Fruit fly (Drosophila melanogaster) whole organism, embryonic: ENCODE results near the gene CG31327.

Experiments
- Antp ChIP-seq: fragments of 200-800 bp; sonication (Bioruptor generic); optimal IDR thresholded peaks from 3 replicates; lab custom pipeline; 2016; ENCODE audit warnings: missing biosample characterization, missing genetic modification characterization
- Atf-2 ChIP-seq: fragments of 200-800 bp; sonication (Bioruptor generic); optimal IDR thresholded peaks from 2 replicates; lab custom pipeline; 2016; ENCODE audit warnings: missing biosample characterization, missing genetic modification characterization
- Blimp-1 ChIP-seq: fragments of 200-800 bp; sonication (Bioruptor generic); optimal IDR thresholded peaks from 3 replicates; lab custom pipeline; 2018; ENCODE audit warnings: missing biosample characterization, missing genetic modification characterization, mild to moderate bottlenecking, moderate library complexity, missing genetic modification reagents
- C15 ChIP-seq: fragments of 200-800 bp; sonication (Bioruptor generic); IDR thresholded peaks from 3 replicates; pipeline ENCODE4 v1.3.6; 2022; ENCODE audit warnings: missing biosample characterization, missing genetic modification characterization
- CG10209 ChIP-seq: fragments of 200-800 bp; sonication (Bioruptor generic); optimal IDR thresholded peaks from 3 replicates; lab custom pipeline; 2017; ENCODE audit warnings: missing biosample characterization, mild to moderate bottlenecking, missing genetic modification characterization, missing genetic modification reagents
- CG11504 ChIP-seq: fragments of 200-800 bp; sonication (Bioruptor generic); optimal IDR thresholded peaks from 3 replicates; lab custom pipeline; 2019; ENCODE audit warnings: missing biosample characterization, mild to moderate bottlenecking, missing genetic modification characterization, moderate library complexity
- CG12391 ChIP-seq: fragments of 200-800 bp; sonication (Bioruptor generic); optimal IDR thresholded peaks from 3 replicates; lab custom pipeline; 2018; ENCODE audit warnings: missing biosample characterization, mild to moderate bottlenecking, missing genetic modification characterization, moderate library complexity
- CG15479 ChIP-seq: fragments of 200-800 bp; sonication (Bioruptor generic); optimal IDR thresholded peaks from 3 replicates; lab custom pipeline; 2019; ENCODE audit warnings: missing biosample characterization, mild to moderate bottlenecking, missing genetic modification characterization, moderate library complexity
- CG15514 ChIP-seq: fragments of 200-800 bp; sonication (Bioruptor generic); optimal IDR thresholded peaks from 3 replicates; lab custom pipeline; 2017; ENCODE audit warnings: missing biosample characterization, missing genetic modification characterization, mild to moderate bottlenecking, moderate library complexity, missing genetic modification reagents
- CG1603 ChIP-seq: fragments of 200-800 bp; sonication (Bioruptor generic); optimal IDR thresholded peaks from 2 replicates; lab custom pipeline; 2019; ENCODE audit warnings: missing biosample characterization, mild to moderate bottlenecking, missing genetic modification characterization, moderate library complexity
- CG17385 ChIP-seq: fragments of 200-800 bp; sonication (Bioruptor generic); optimal IDR thresholded peaks from 3 replicates; lab custom pipeline; 2018; ENCODE audit warnings: missing biosample characterization, mild to moderate bottlenecking, missing genetic modification characterization
- CG2129 ChIP-seq: fragments of 200-800 bp; sonication (Bioruptor generic); IDR thresholded peaks from 2 replicates; pipeline ENCODE4 v1.3.6; 2022; ENCODE audit warnings: missing biosample characterization, missing genetic modification characterization; ENCODE audit not compliant: partially characterized antibody
- CG33213 ChIP-seq: fragments of 200-800 bp; sonication (Bioruptor generic); optimal IDR thresholded peaks from 3 replicates; lab custom pipeline; 2016; ENCODE audit warnings: missing biosample characterization, missing genetic modification characterization
- CG34224 ChIP-seq: fragments of 200-800 bp; sonication (Bioruptor generic); IDR thresholded peaks from 3 replicates; pipeline ENCODE4 v1.3.6; 2022; ENCODE audit warnings: missing biosample characterization, missing genetic modification characterization; ENCODE audit not compliant: partially characterized antibody
- CG3995 ChIP-seq: fragments of 200-800 bp; sonication (Bioruptor generic); optimal IDR thresholded peaks from 3 replicates; lab custom pipeline; 2016; ENCODE audit warnings: missing biosample characterization, missing genetic modification characterization
- CG4282 ChIP-seq: fragments of 200-800 bp; sonication (Bioruptor generic); optimal IDR thresholded peaks from 2 replicates; lab custom pipeline; 2016; ENCODE audit warnings: missing biosample characterization, missing genetic modification characterization
- Camta ChIP-seq: fragments of 200-800 bp; sonication (Bioruptor generic); optimal IDR thresholded peaks from 2 replicates; lab custom pipeline; 2016; ENCODE audit warnings: missing biosample characterization, missing genetic modification characterization
- HLH4C ChIP-seq: fragments of 200-800 bp; sonication (Bioruptor generic); IDR thresholded peaks from 3 replicates; pipeline ENCODE4 v1.3.6; 2022; ENCODE audit warnings: missing biosample characterization, missing genetic modification characterization; ENCODE audit not compliant: partially characterized antibody
- Hey ChIP-seq: fragments of 200-800 bp; sonication (Bioruptor generic); optimal IDR thresholded peaks from 3 replicates; lab custom pipeline; 2018; ENCODE audit warnings: missing biosample characterization, mild to moderate bottlenecking, missing genetic modification characterization
- Hsf ChIP-seq: fragments of 200-800 bp; sonication (Bioruptor generic); optimal IDR thresholded peaks from 3 replicates; lab custom pipeline; 2016; ENCODE audit warnings: missing biosample characterization, missing genetic modification characterization
- Mad ChIP-seq: fragments of 200-800 bp; sonication (Bioruptor generic); optimal IDR thresholded peaks from 2 replicates; lab custom pipeline; 2016; ENCODE audit warnings: missing biosample characterization, missing genetic modification characterization
- Meics ChIP-seq: fragments of 200-800 bp; sonication (Bioruptor generic); optimal IDR thresholded peaks from 2 replicates; lab custom pipeline; 2017; ENCODE audit warnings: missing biosample characterization, mild to moderate bottlenecking, missing genetic modification characterization
- Ptx1 ChIP-seq: fragments of 200-800 bp; sonication (Bioruptor generic); IDR thresholded peaks from 2 replicates; pipeline ENCODE4 v1.3.6; 2022; ENCODE audit warnings: missing biosample characterization, missing genetic modification characterization
- Stat92E ChIP-seq, 3 experiments: fragments of >200 bp in 2 of 3; fragments of 200-800 bp in 1 of 3; sonication (Bioruptor generic) in 1 of 3; optimal IDR thresholded peaks; 2 replicates each; lab custom pipeline; 2017 to 2019; ENCODE audit warnings: missing biosample characterization in 3 of 3, missing genetic modification characterization in 3 of 3, mild to moderate bottlenecking in 1 of 3, moderate library complexity in 1 of 3
- cato ChIP-seq: fragments of 200-800 bp; sonication (Bioruptor generic); optimal IDR thresholded peaks from 2 replicates; lab custom pipeline; 2016; ENCODE audit warnings: missing biosample characterization, missing genetic modification characterization, borderline replicate concordance
- cwo ChIP-seq: fragments of 200-800 bp; sonication (Bioruptor generic); optimal IDR thresholded peaks from 3 replicates; lab custom pipeline; 2017; ENCODE audit warnings: missing biosample characterization, missing genetic modification characterization, mild to moderate bottlenecking, moderate library complexity, missing genetic modification reagents
- ems ChIP-seq: fragments of 200-800 bp; sonication (Bioruptor generic); optimal IDR thresholded peaks from 3 replicates; lab custom pipeline; 2016; ENCODE audit warnings: missing biosample characterization, missing genetic modification characterization
- fu2 ChIP-seq: fragments of 200-800 bp; sonication (Bioruptor generic); optimal IDR thresholded peaks from 2 replicates; lab custom pipeline; 2016; ENCODE audit warnings: missing biosample characterization, missing genetic modification characterization
- gce ChIP-seq: fragments of 200-800 bp; sonication (Bioruptor generic); IDR thresholded peaks from 3 replicates; pipeline ENCODE4 v1.3.6; 2022; ENCODE audit warnings: missing biosample characterization, missing genetic modification characterization
- ind ChIP-seq: fragments of 200-800 bp; sonication (Bioruptor generic); optimal IDR thresholded peaks from 3 replicates; lab custom pipeline; 2016; ENCODE audit warnings: missing biosample characterization, missing genetic modification characterization
- ken ChIP-seq: fragments of 200-800 bp; sonication (Bioruptor generic); IDR thresholded peaks from 3 replicates; pipeline ENCODE4 v1.3.6; 2022; ENCODE audit warnings: missing biosample characterization, missing genetic modification characterization
- lab ChIP-seq: fragments of 200-800 bp; sonication (Bioruptor generic); optimal IDR thresholded peaks from 3 replicates; lab custom pipeline; 2017; ENCODE audit warnings: missing biosample characterization, missing genetic modification characterization, mild to moderate bottlenecking, moderate library complexity, missing genetic modification reagents
- lbe ChIP-seq: fragments of 200-800 bp; sonication (Bioruptor generic); optimal IDR thresholded peaks from 2 replicates; lab custom pipeline; 2016; ENCODE audit warnings: missing biosample characterization, mild to moderate bottlenecking, missing genetic modification characterization
- mirr ChIP-seq: fragments of 200-800 bp; sonication (Bioruptor generic); optimal IDR thresholded peaks from 3 replicates; lab custom pipeline; 2018; ENCODE audit warnings: missing biosample characterization, mild to moderate bottlenecking, missing genetic modification characterization
- nmo ChIP-seq: fragments of 200-800 bp; sonication (Bioruptor generic); optimal IDR thresholded peaks from 2 replicates; lab custom pipeline; 2018; ENCODE audit warnings: missing biosample characterization, mild to moderate bottlenecking, missing genetic modification characterization, moderate library complexity
- nom ChIP-seq: fragments of 200-800 bp; sonication (Bioruptor generic); optimal IDR thresholded peaks from 2 replicates; lab custom pipeline; 2017; ENCODE audit warnings: missing biosample characterization, missing genetic modification characterization, mild to moderate bottlenecking, moderate library complexity, missing genetic modification reagents
- p53 ChIP-seq: fragments of 200-800 bp; sonication (Bioruptor generic); optimal IDR thresholded peaks from 2 replicates; lab custom pipeline; 2016; ENCODE audit warnings: missing biosample characterization, missing genetic modification characterization
- pfk ChIP-seq: fragments of 200-800 bp; sonication (Bioruptor generic); optimal IDR thresholded peaks from 2 replicates; lab custom pipeline; 2018; ENCODE audit warnings: missing biosample characterization, mild to moderate bottlenecking, missing genetic modification characterization, moderate library complexity
- pzg ChIP-seq: fragments of 200-800 bp; sonication (Bioruptor generic); optimal IDR thresholded peaks from 3 replicates; lab custom pipeline; 2018; ENCODE audit warnings: missing biosample characterization, mild to moderate bottlenecking, missing genetic modification characterization, moderate library complexity
- row ChIP-seq: fragments of 200-800 bp; sonication (Bioruptor generic); IDR thresholded peaks from 3 replicates; pipeline ENCODE4 v1.3.6; 2022; ENCODE audit warnings: missing biosample characterization, missing genetic modification characterization
- seq ChIP-seq: fragments of 200-800 bp; sonication (Bioruptor generic); IDR thresholded peaks from 2 replicates; pipeline ENCODE4 v1.3.6; 2022; ENCODE audit warnings: missing biosample characterization, missing genetic modification characterization
- sima ChIP-seq: fragments of 200-800 bp; sonication (Bioruptor generic); optimal IDR thresholded peaks from 2 replicates; lab custom pipeline; 2016; ENCODE audit warnings: missing biosample characterization, missing genetic modification characterization
- sqz ChIP-seq: fragments of 200-800 bp; sonication (Bioruptor generic); optimal IDR thresholded peaks from 3 replicates; lab custom pipeline; 2018; ENCODE audit warnings: missing biosample characterization, mild to moderate bottlenecking, missing genetic modification characterization
- tgo ChIP-seq: fragments of 200-800 bp; sonication (Bioruptor generic); IDR thresholded peaks from 3 replicates; pipeline ENCODE4 v1.3.6; 2022; ENCODE audit warnings: missing biosample characterization, missing genetic modification characterization
- trh ChIP-seq: fragments of 200-800 bp; sonication (Bioruptor generic); optimal IDR thresholded peaks from 2 replicates; lab custom pipeline; 2016; ENCODE audit warnings: missing biosample characterization, missing genetic modification characterization
- tup ChIP-seq: fragments of 200-800 bp; sonication (Bioruptor generic); optimal IDR thresholded peaks from 2 replicates; lab custom pipeline; 2016; ENCODE audit warnings: missing biosample characterization, mild to moderate bottlenecking, missing genetic modification characterization, moderate library complexity
- yki ChIP-seq: fragments of >200 bp; optimal IDR thresholded peaks from 3 replicates; lab custom pipeline; 2018
- zfh2 ChIP-seq: fragments of 200-800 bp; sonication (Bioruptor generic); optimal IDR thresholded peaks from 2 replicates; lab custom pipeline; 2016; ENCODE audit warnings: missing biosample characterization, missing genetic modification characterization

The CG31327 gene

DNA sequence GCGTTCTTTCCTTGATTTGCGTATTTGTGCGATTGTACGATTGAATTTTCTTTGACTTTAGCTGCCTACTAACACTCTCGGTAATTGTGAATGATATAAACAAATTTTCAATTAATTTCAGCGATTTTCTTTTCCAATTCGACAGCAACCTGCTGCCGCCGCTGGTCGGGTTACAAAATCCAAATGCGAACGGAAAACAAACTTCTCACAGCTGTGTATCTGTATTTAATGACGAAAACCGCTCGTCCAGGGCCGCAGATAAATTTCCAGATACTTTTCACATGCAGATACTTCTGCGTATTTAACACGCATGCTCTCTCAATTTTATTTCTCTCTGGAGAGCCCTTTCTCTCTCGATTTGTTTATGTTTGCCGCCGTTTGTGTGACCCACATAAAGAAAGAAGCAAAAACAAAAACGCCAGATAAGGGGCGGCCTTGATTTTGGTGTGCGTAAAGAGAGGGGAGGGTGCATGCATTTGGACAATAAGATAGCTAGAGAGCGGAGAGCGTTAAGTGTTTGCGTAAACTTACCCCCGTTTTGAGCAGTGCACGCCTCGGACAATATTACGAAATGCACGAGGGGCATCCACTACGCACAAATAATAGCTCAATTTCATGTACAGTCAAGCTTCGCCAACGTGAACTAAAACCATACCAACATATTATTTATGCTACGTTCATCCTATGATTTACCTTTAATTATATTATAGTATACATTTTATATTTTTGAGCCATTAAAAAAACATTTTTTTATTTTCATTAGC is 51.7 kb downstream of the CG31327 start, which contains the start of gene CG12402 (continued):
- no peak for TF ChIP-seq CG2129
- TF ChIP-seq Hey (tag; lab: Kevin White, UChicago): no peak
- peak; percentile 70 for TF ChIP-seq CG17385
- TF ChIP-seq C15 (GFP tag; lab: Robert Waterston, UW): 0 out of 3 replicates have a peak, but pooled peaks have one; percentile 32
- peak; percentile 91 for TF ChIP-seq CG11504 (tag; lab: Kevin White, UChicago)
- TF ChIP-seq Mad: peak; percentile 74
- no peak for TF ChIP-seq CG3995 (GFP tag; lab: Kevin White, UChicago)
- no peak for TF ChIP-seq nom (GFP tag; lab: Kevin White, UChicago)
- peak; percentile 78 for TF ChIP-seq Antp
- TF ChIP-seq lab (GFP tag; lab: Kevin White, UChicago): peak; percentile 89
- no peak for TF ChIP-seq pzg (GFP tag; lab: Kevin White, UChicago)
- peak; percentile 94 for TF ChIP-seq row (GFP tag; lab: Robert Waterston, UW)
- peak; percentile 88 for TF ChIP-seq ken (GFP tag; lab: Robert Waterston, UW)
- no peak; the same call in 2 of the 3 replicates for TF ChIP-seq HLH4C (GFP tag; lab: Robert Waterston, UW)
- no peak for TF ChIP-seq lbe (GFP tag; lab: Kevin White, UChicago)
- peak; percentile 46 for TF ChIP-seq Camta (GFP tag; lab: Kevin White, UChicago)
- peak; percentile 78 for TF ChIP-seq nmo (GFP tag; lab: Kevin White, UChicago)
- TF ChIP-seq Stat92E (GFP tag; optimal IDR thresholded peaks at IDR 0.05; lab: Kevin White, UChicago): peak in 1 of 3 experiments; percentile 89
- TF ChIP-seq cwo (GFP tag; lab: Kevin White, UChicago): peak; percentile 75
- TF ChIP-seq Meics (GFP tag; lab: Kevin White, UChicago): peak; percentile 83
- TF ChIP-seq Atf-2 (GFP tag; lab: Kevin White, UChicago): peak; percentile 36
- peak; percentile 59; the same call in 2 of the 3 replicates for TF ChIP-seq CG34224 (GFP tag; lab: Robert Waterston, UW)
- peak; percentile 2 for TF ChIP-seq p53 (GFP tag; lab: Kevin White, UChicago)
- TF ChIP-seq mirr: peak; percentile 70
- peak; percentile 79 for TF ChIP-seq CG1603 (tag; lab: Kevin White, UChicago)
- TF ChIP-seq Ptx1 (GFP tag; lab: Robert Waterston, UW): peak; percentile 89
- TF ChIP-seq Blimp-1 (GFP tag; lab: Kevin White, UChicago): peak; percentile 82
- peak; percentile 71 for TF ChIP-seq Hsf (GFP tag; lab: Kevin White, UChicago)
- TF ChIP-seq CG10209: peak; percentile 77
- TF ChIP-seq sqz (GFP tag; lab: Kevin White, UChicago): peak; percentile 86
- no peak for TF ChIP-seq yki
- TF ChIP-seq CG15514 (GFP tag; lab: Kevin White, UChicago): peak; percentile 74
- TF ChIP-seq ems: peak; percentile 55
- TF ChIP-seq zfh2 (GFP tag; lab: Kevin White, UChicago): no peak
- no peak for TF ChIP-seq fu2
- TF ChIP-seq CG33213: no peak
- no peak for TF ChIP-seq sima (GFP tag; lab: Kevin White, UChicago)
- TF ChIP-seq ind (GFP tag; lab: Kevin White, UChicago): peak; percentile 82
- TF ChIP-seq seq (GFP tag; lab: Robert Waterston, UW): peak; percentile 92
- TF ChIP-seq tgo (GFP tag; lab: Robert Waterston, UW): peak; percentile 86
- peak; percentile 90 for TF ChIP-seq CG12391 (tag; lab: Kevin White, UChicago)
- peak; percentile 84 for TF ChIP-seq gce (GFP tag; lab: Robert Waterston, UW)
- TF ChIP-seq trh: peak; percentile 74
- peak; percentile 30 for TF ChIP-seq CG15479 (GFP tag; lab: Kevin White, UChicago)
- TF ChIP-seq tup (GFP tag; lab: Kevin White, UChicago): peak; percentile 45
- TF ChIP-seq cato (GFP tag; lab: Kevin White, UChicago): peak; percentile 61
- TF ChIP-seq pfk (GFP tag; lab: Kevin White, UChicago): no peak
- TF ChIP-seq CG4282 (GFP tag; lab: Kevin White, UChicago): no peak
